Worm (Caenorhabditis elegans) whole organism, L1 larva: ENCODE measurements around the gene tra-1.
A peak's percentile ranks its signal among the peaks of the same experiment; 100 is the strongest.

Source experiments
- C04F5.9 ChIP-seq: sonication (generic microtip); optimal IDR thresholded peaks from 2 replicates; lab custom pipeline; 2016; ENCODE audit warnings: missing genetic modification characterization, missing compliant biosample characterization
- C16A3.4 ChIP-seq: fragments of 150-350 bp; optimal IDR thresholded peaks from 2 replicates; lab custom pipeline; 2014; ENCODE audit warnings: missing biosample characterization, missing genetic modification characterization
- C34B4.2 ChIP-seq: sonication (generic microtip); optimal IDR thresholded peaks from 2 replicates; lab custom pipeline; 2017; ENCODE audit warnings: mild to moderate bottlenecking, missing genetic modification characterization, missing compliant biosample characterization
- aly-2 ChIP-seq: fragments of 150-350 bp; optimal IDR thresholded peaks from 2 replicates; lab custom pipeline; 2014; ENCODE audit warnings: missing biosample characterization, missing genetic modification characterization
- ama-1 ChIP-seq: fragments of 150-350 bp; optimal IDR thresholded peaks from 2 replicates; lab custom pipeline; 2014
- blmp-1 ChIP-seq: fragments of 150-350 bp; optimal IDR thresholded peaks from 2 replicates; lab custom pipeline; 2014; ENCODE audit warnings: missing biosample characterization, missing genetic modification characterization
- ceh-63 ChIP-seq: fragments of 200-800 bp; sonication (Bioruptor generic); optimal IDR thresholded peaks from 2 replicates; lab custom pipeline; 2018; ENCODE audit warnings: mild to moderate bottlenecking, missing genetic modification characterization, missing compliant biosample characterization
- ceh-8 ChIP-seq: fragments of 200-800 bp; sonication (Bioruptor generic); optimal IDR thresholded peaks from 2 replicates; lab custom pipeline; 2018; ENCODE audit warnings: mild to moderate bottlenecking, missing genetic modification characterization, moderate library complexity, missing compliant biosample characterization
- ceh-88 ChIP-seq: fragments of 200-800 bp; sonication (Bioruptor generic); IDR thresholded peaks from 2 replicates; pipeline ENCODE4 v1.3.6; 2022; ENCODE audit warnings: missing genetic modification characterization, missing compliant biosample characterization
- ceh-90 ChIP-seq: sonication (generic microtip); optimal IDR thresholded peaks from 2 replicates; lab custom pipeline; 2016; ENCODE audit warnings: missing genetic modification characterization, missing compliant biosample characterization
- dsc-1 ChIP-seq: sonication (generic microtip); optimal IDR thresholded peaks from 2 replicates; lab custom pipeline; 2016; ENCODE audit warnings: mild to moderate bottlenecking, missing genetic modification characterization, missing compliant biosample characterization
- efl-1 ChIP-seq, 4 experiments: fragments of 150-350 bp; optimal IDR thresholded peaks in 3 of 4; peaks in 1 of 4; 1 replicate in 1 of 4; 2 replicates in 3 of 4; lab custom pipeline; 2014; ENCODE audit warnings: missing biosample characterization in 2 of 4, missing genetic modification characterization in 2 of 4, missing genetic modification reagents in 2 of 4
- efl-3 ChIP-seq: fragments of 200-800 bp; sonication (Bioruptor generic); optimal IDR thresholded peaks from 2 replicates; lab custom pipeline; 2018; ENCODE audit warnings: mild to moderate bottlenecking, missing genetic modification characterization, missing compliant biosample characterization
- elt-3 ChIP-seq, 6 experiments: fragments of 150-350 bp in 1 of 6; sonication (generic microtip); optimal IDR thresholded peaks; 2 replicates each; lab custom pipeline; 2017 to 2018; ENCODE audit warnings: missing biosample characterization in 6 of 6, missing genetic modification characterization in 6 of 6, inconsistent platforms in 1 of 6
- ets-5 ChIP-seq: fragments of 200-800 bp; sonication (Bioruptor generic); IDR thresholded peaks from 2 replicates; pipeline ENCODE4 v1.3.6; 2022; ENCODE audit warnings: missing genetic modification characterization, missing compliant biosample characterization
- fkh-10 ChIP-seq: sonication (generic microtip); optimal IDR thresholded peaks from 2 replicates; lab custom pipeline; 2017; ENCODE audit warnings: missing biosample characterization, missing genetic modification reagents, missing genetic modification characterization
- fkh-8 ChIP-seq: sonication (generic microtip); optimal IDR thresholded peaks from 2 replicates; lab custom pipeline; 2016; ENCODE audit warnings: mild to moderate bottlenecking, missing genetic modification characterization, missing compliant biosample characterization
- grh-1 ChIP-seq: fragments of 200-800 bp; sonication (Bioruptor generic); IDR thresholded peaks from 2 replicates; pipeline ENCODE4 v1.3.6; 2022; ENCODE audit warnings: missing genetic modification reagents, missing genetic modification characterization, missing compliant biosample characterization
- hlh-17 ChIP-seq: fragments of 200-800 bp; sonication (Bioruptor generic); optimal IDR thresholded peaks from 2 replicates; lab custom pipeline; 2018; ENCODE audit warnings: missing genetic modification characterization, mild to moderate bottlenecking, missing compliant biosample characterization, moderate library complexity, borderline replicate concordance
- hlh-4 ChIP-seq: sonication (generic microtip); optimal IDR thresholded peaks from 2 replicates; lab custom pipeline; 2016; ENCODE audit warnings: mild to moderate bottlenecking, missing genetic modification characterization, missing compliant biosample characterization
- irx-1 ChIP-seq: sonication (generic microtip); optimal IDR thresholded peaks from 2 replicates; lab custom pipeline; 2016; ENCODE audit warnings: missing genetic modification characterization, missing compliant biosample characterization
- lin-15B ChIP-seq: fragments of 150-350 bp; sonication (generic microtip); optimal IDR thresholded peaks from 3 replicates; lab custom pipeline; 2014; ENCODE audit warnings: missing biosample characterization, missing genetic modification characterization
- mdl-1 ChIP-seq, 2 experiments: fragments of 150-350 bp; optimal IDR thresholded peaks; 2 replicates each; lab custom pipeline; 2014 to 2017; ENCODE audit warnings: missing biosample characterization in 2 of 2, missing genetic modification characterization in 2 of 2, inconsistent platforms in 1 of 2
- mep-1 ChIP-seq: fragments of 150-350 bp; optimal IDR thresholded peaks from 2 replicates; lab custom pipeline; 2014; ENCODE audit warnings: missing biosample characterization, missing genetic modification characterization
- nhr-11 ChIP-seq: fragments of 150-350 bp; optimal IDR thresholded peaks from 2 replicates; lab custom pipeline; 2014; ENCODE audit warnings: missing biosample characterization, missing genetic modification characterization
- nhr-19 ChIP-seq: fragments of 200-800 bp; sonication (Bioruptor generic); conservative IDR thresholded peaks from 2 replicates; pipeline ENCODE4 v1.3.6; 2022; ENCODE audit warnings: missing genetic modification characterization, missing compliant biosample characterization
- nhr-237 ChIP-seq: fragments of 150-350 bp; optimal IDR thresholded peaks from 2 replicates; lab custom pipeline; 2014; ENCODE audit warnings: missing biosample characterization, missing genetic modification characterization
- nhr-28 ChIP-seq: fragments of 150-350 bp; optimal IDR thresholded peaks from 2 replicates; lab custom pipeline; 2014; ENCODE audit warnings: missing biosample characterization, missing genetic modification characterization
- nhr-71 ChIP-seq: sonication (generic microtip); optimal IDR thresholded peaks from 2 replicates; lab custom pipeline; 2016; ENCODE audit warnings: mild to moderate bottlenecking, missing genetic modification characterization, moderate library complexity, missing compliant biosample characterization
- nhr-76 ChIP-seq: sonication (generic microtip); optimal IDR thresholded peaks from 2 replicates; lab custom pipeline; 2017; ENCODE audit warnings: missing biosample characterization, missing genetic modification characterization
- nhr-77 ChIP-seq: fragments of 150-350 bp; optimal IDR thresholded peaks from 2 replicates; lab custom pipeline; 2014; ENCODE audit warnings: missing biosample characterization, missing genetic modification characterization
- nhr-90 ChIP-seq: sonication (generic microtip); optimal IDR thresholded peaks from 2 replicates; lab custom pipeline; 2016; ENCODE audit warnings: mild to moderate bottlenecking, missing genetic modification characterization, missing compliant biosample characterization; ENCODE audit not compliant: poor library complexity
- pqm-1 ChIP-seq: sonication (generic microtip); optimal IDR thresholded peaks from 3 replicates; lab custom pipeline; 2017; ENCODE audit warnings: missing biosample characterization, missing genetic modification characterization
- rnt-1 ChIP-seq: sonication (generic microtip); optimal IDR thresholded peaks from 2 replicates; lab custom pipeline; 2016; ENCODE audit warnings: mild to moderate bottlenecking, missing genetic modification characterization, moderate library complexity, missing compliant biosample characterization
- snpc-4 ChIP-seq: fragments of 150-350 bp; optimal IDR thresholded peaks from 2 replicates; lab custom pipeline; 2014; ENCODE audit warnings: missing biosample characterization, missing genetic modification characterization
- snu-23 ChIP-seq: sonication (generic microtip); optimal IDR thresholded peaks from 2 replicates; lab custom pipeline; 2016; ENCODE audit warnings: missing genetic modification characterization, missing compliant biosample characterization
- sox-4 ChIP-seq: sonication (generic microtip); optimal IDR thresholded peaks from 2 replicates; lab custom pipeline; 2016; ENCODE audit warnings: missing genetic modification characterization, missing compliant biosample characterization
- sptf-1 ChIP-seq: fragments of 150-350 bp; optimal IDR thresholded peaks from 2 replicates; lab custom pipeline; 2014; ENCODE audit warnings: missing biosample characterization, missing genetic modification characterization
- sup-37 ChIP-seq: fragments of 200-800 bp; sonication (Bioruptor generic); optimal IDR thresholded peaks from 2 replicates; lab custom pipeline; 2018; ENCODE audit warnings: mild to moderate bottlenecking, missing genetic modification characterization, missing compliant biosample characterization
- unc-30 ChIP-seq: sonication (generic microtip); optimal IDR thresholded peaks from 2 replicates; lab custom pipeline; 2017; ENCODE audit warnings: missing biosample characterization, missing genetic modification characterization
- unc-86 ChIP-seq: sonication (generic microtip); optimal IDR thresholded peaks from 2 replicates; lab custom pipeline; 2016; ENCODE audit warnings: missing genetic modification characterization, missing compliant biosample characterization
- unc-98 ChIP-seq: fragments of 200-800 bp; sonication (Bioruptor generic); IDR thresholded peaks from 2 replicates; pipeline ENCODE4 v1.3.6; 2022; ENCODE audit warnings: missing genetic modification characterization, missing compliant biosample characterization
- xbp-1 ChIP-seq: sonication (generic microtip); optimal IDR thresholded peaks from 2 replicates; lab custom pipeline; 2016; ENCODE audit warnings: missing genetic modification characterization, missing compliant biosample characterization
- zag-1 ChIP-seq: fragments of 150-350 bp; optimal IDR thresholded peaks from 2 replicates; lab custom pipeline; 2014; ENCODE audit warnings: missing biosample characterization, missing genetic modification characterization
- ztf-11 ChIP-seq, 2 experiments: sonication (generic microtip); optimal IDR thresholded peaks; 2 replicates each; lab custom pipeline; 2016 to 2017; ENCODE audit warnings: missing genetic modification characterization in 2 of 2, missing biosample characterization in 1 of 2, missing compliant biosample characterization in 1 of 2
- ztf-4 ChIP-seq: fragments of 150-350 bp; optimal IDR thresholded peaks from 2 replicates; lab custom pipeline; 2014; ENCODE audit warnings: missing biosample characterization, missing genetic modification characterization

tra-1 gene

ce11 chrIII:11236788-11237187 lies 41.8 kb upstream of the tra-1 start, which contains the start of the genes Y47D3A.14 and aakb-2 (continued):
- no peak for TF ChIP-seq ceh-8
- no peak for TF ChIP-seq hlh-4 (tag; lab: Kevin White, UChicago)
- TF ChIP-seq nhr-28 (tag; lab: Kevin White, UChicago) = no peak
- TF ChIP-seq sup-37 = no peak
- no peak for TF ChIP-seq C34B4.2 (tag; lab: Kevin White, UChicago)
- no peak for TF ChIP-seq lin-15B
- no peak for TF ChIP-seq unc-98 (GFP tag; lab: Robert Waterston, UW)
- no peak for TF ChIP-seq ceh-90 (tag; lab: Kevin White, UChicago)
- no peak for TF ChIP-seq fkh-10
- TF ChIP-seq pqm-1 (tag; lab: Kevin White, UChicago) = no peak
- no peak for TF ChIP-seq grh-1 (GFP tag; lab: Robert Waterston, UW)
- TF ChIP-seq C16A3.4 = peak; percentile 62
- peak; percentile 52 for TF ChIP-seq fkh-8
- TF ChIP-seq snu-23 (GFP tag; lab: Kevin White, UChicago) = peak; percentile 77
- TF ChIP-seq mdl-1 (tag; optimal IDR thresholded peaks at IDR 0.05; lab: Kevin White, UChicago) = peak in 1 of 2 experiments; percentile 72
- peak; percentile 35 for TF ChIP-seq blmp-1
- no peak for TF ChIP-seq efl-3 (GFP tag; lab: Kevin White, UChicago)
- no peak for TF ChIP-seq sptf-1 (tag; lab: Kevin White, UChicago)
- TF ChIP-seq unc-86 (tag; lab: Kevin White, UChicago) = peak; percentile 5
- peak; percentile 6 for TF ChIP-seq snpc-4 (tag; lab: Kevin White, UChicago)
- TF ChIP-seq C04F5.9 (tag; lab: Kevin White, UChicago) = no peak
- TF ChIP-seq rnt-1 (tag; lab: Kevin White, UChicago) = peak; percentile 42
- peak in 1 of 6 experiments; percentile 24 for TF ChIP-seq elt-3 (tag; optimal IDR thresholded peaks at IDR 0.05; lab: Kevin White, UChicago)
- no peak for TF ChIP-seq ztf-4
- no peak for TF ChIP-seq hlh-17 (GFP tag; lab: Kevin White, UChicago)
- no peak for TF ChIP-seq ama-1 (lab: Kevin White, UChicago)
- no peak for TF ChIP-seq ztf-11 (tag; optimal IDR thresholded peaks at IDR 0.05; lab: Kevin White, UChicago)
- no peak for TF ChIP-seq zag-1 (tag; lab: Kevin White, UChicago)
- no peak for TF ChIP-seq aly-2 (tag; lab: Kevin White, UChicago)
- TF ChIP-seq nhr-76 (tag; lab: Kevin White, UChicago) = no peak
- peak; percentile 28 for TF ChIP-seq dsc-1 (tag; lab: Kevin White, UChicago)
- TF ChIP-seq ceh-63 = no peak
- no peak for TF ChIP-seq nhr-11 (tag; lab: Kevin White, UChicago)
- TF ChIP-seq ets-5 (GFP tag; lab: Robert Waterston, UW) = no peak
- peak; percentile 55 for TF ChIP-seq xbp-1 (tag; lab: Kevin White, UChicago)
- no peak for TF ChIP-seq sox-4 (tag; lab: Kevin White, UChicago)
- no peak for TF ChIP-seq ceh-88 (GFP tag; lab: Robert Waterston, UW)
- TF ChIP-seq nhr-77 (tag; lab: Kevin White, UChicago) = no peak

DNA sequence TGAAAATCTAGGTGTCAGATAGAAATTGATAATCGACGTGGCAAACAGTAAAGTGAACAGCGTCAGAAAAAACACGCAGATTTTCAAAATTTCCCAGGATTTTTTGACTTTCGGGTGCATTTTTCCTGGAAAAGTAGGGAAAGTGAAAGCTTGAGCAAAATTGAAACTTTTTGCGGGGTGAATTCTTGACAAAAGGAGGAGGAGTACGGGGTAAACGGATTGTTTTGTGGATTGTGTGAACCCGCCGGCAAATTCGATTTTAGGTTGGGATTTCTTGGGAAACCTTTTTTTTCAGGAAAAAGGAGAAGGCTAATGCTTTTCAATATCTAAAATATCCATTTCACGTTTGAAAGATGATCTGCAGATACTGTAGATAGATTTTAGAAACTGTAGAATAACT lies 39.7 kb upstream of the tra-1 start, which contains the start of gene Y47D3A.34:
Gene Y47D3A.34 (minus strand): TSS at position 120 of the 400 bp plus-strand sequence.
- TF ChIP-seq efl-1 (optimal IDR thresholded peaks at IDR 0.05; lab: Kevin White, UChicago) (no peak), efl-1 (GFP tag; optimal IDR thresholded peaks at IDR 0.05 in 1 of 2; lab: Kevin White, UChicago) (peak in 1 of 2 experiments; percentile 78), mep-1 (tag; lab: Kevin White, UChicago) (no peak), fkh-10 (peak; percentile 47), irx-1 (no peak)

DNA sequence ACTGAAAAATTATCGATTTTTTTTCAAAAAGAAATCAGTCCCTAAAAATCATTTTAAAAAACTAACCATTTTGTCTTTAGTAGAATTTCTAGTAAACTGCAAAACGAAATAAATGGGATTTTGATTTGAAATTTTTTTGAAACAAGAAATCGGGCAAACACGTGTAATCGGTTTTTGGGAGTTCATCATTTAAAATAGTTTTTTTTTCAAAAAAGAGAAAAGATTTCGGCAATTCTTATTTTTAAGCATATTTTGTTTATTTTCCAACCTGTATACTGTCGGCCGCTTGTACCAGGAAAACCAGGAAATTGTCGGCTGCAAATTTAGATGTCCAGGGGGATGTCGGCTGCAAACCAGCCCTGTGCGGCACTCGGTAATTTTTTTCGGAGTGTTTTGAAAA lies 37.0 kb upstream of the tra-1 start, which contains the start of gene elo-8:
Gene elo-8 (minus strand): TSS at position 101 of the 400 bp plus-strand sequence.
- no peak for TF ChIP-seq dsc-1 (tag; lab: Kevin White, UChicago)
- no peak for TF ChIP-seq unc-30 (tag; lab: Kevin White, UChicago)
- no peak for TF ChIP-seq nhr-71 (tag; lab: Kevin White, UChicago)
- TF ChIP-seq nhr-19 (GFP tag; lab: Robert Waterston, UW) = no peak
- no peak for TF ChIP-seq aly-2 (tag; lab: Kevin White, UChicago)
- no peak for TF ChIP-seq nhr-90
- TF ChIP-seq nhr-237 (tag; lab: Kevin White, UChicago) = no peak
- no peak for TF ChIP-seq C16A3.4
- TF ChIP-seq snpc-4 (tag; lab: Kevin White, UChicago) = no peak
